Worm (Caenorhabditis elegans) whole organism, L1 larva: Measurements from ENCODE around the gene ZK643.5.

Source experiments
- C04F5.9 ChIP-seq: sonication (generic microtip); optimal IDR thresholded peaks from 2 replicates; lab custom pipeline; 2016; ENCODE audit warnings: missing genetic modification characterization, missing compliant biosample characterization
- F16B12.6 ChIP-seq: fragments of 150-350 bp; optimal IDR thresholded peaks from 2 replicates; lab custom pipeline; 2014; ENCODE audit warnings: missing biosample characterization, missing genetic modification characterization
- alr-1 ChIP-seq: fragments of 200-800 bp; sonication (Bioruptor generic); optimal IDR thresholded peaks from 2 replicates; lab custom pipeline; 2018; ENCODE audit warnings: borderline replicate concordance, mild to moderate bottlenecking, missing genetic modification characterization, missing compliant biosample characterization
- blmp-1 ChIP-seq: fragments of 150-350 bp; optimal IDR thresholded peaks from 2 replicates; lab custom pipeline; 2014; ENCODE audit warnings: missing biosample characterization, missing genetic modification characterization
- ceh-82 ChIP-seq, 3 experiments: fragments of 150-350 bp in 1 of 3; sonication (generic microtip) in 2 of 3; optimal IDR thresholded peaks; 2 replicates each; lab custom pipeline; 2014 to 2017; ENCODE audit warnings: missing biosample characterization in 3 of 3, missing genetic modification characterization in 3 of 3
- dsc-1 ChIP-seq: sonication (generic microtip); optimal IDR thresholded peaks from 2 replicates; lab custom pipeline; 2016; ENCODE audit warnings: mild to moderate bottlenecking, missing genetic modification characterization, missing compliant biosample characterization
- egl-13 ChIP-seq: sonication (generic microtip); optimal IDR thresholded peaks from 2 replicates; lab custom pipeline; 2016; ENCODE audit warnings: missing genotype, missing genetic modification reagents, missing genetic modification characterization, missing compliant biosample characterization
- egl-27 ChIP-seq, 2 experiments: fragments of 150-350 bp in 1 of 2; sonication (generic microtip); optimal IDR thresholded peaks; 3 replicates each; lab custom pipeline; 2017 to 2018; ENCODE audit warnings: missing biosample characterization in 2 of 2, missing genetic modification characterization in 2 of 2, missing genetic modification reagents in 2 of 2
- elt-2 ChIP-seq: sonication (generic microtip); optimal IDR thresholded peaks from 2 replicates; lab custom pipeline; 2016; ENCODE audit warnings: missing genetic modification characterization, mild to moderate bottlenecking, inconsistent platforms, missing compliant biosample characterization, missing genetic modification reagents
- elt-3 ChIP-seq, 6 experiments: fragments of 150-350 bp in 1 of 6; sonication (generic microtip); optimal IDR thresholded peaks; 2 replicates each; lab custom pipeline; 2017 to 2018; ENCODE audit warnings: missing biosample characterization in 6 of 6, missing genetic modification characterization in 6 of 6, inconsistent platforms in 1 of 6
- fkh-10 ChIP-seq: sonication (generic microtip); optimal IDR thresholded peaks from 2 replicates; lab custom pipeline; 2017; ENCODE audit warnings: missing biosample characterization, missing genetic modification reagents, missing genetic modification characterization
- grh-1 ChIP-seq: fragments of 200-800 bp; sonication (Bioruptor generic); IDR thresholded peaks from 2 replicates; pipeline ENCODE4 v1.3.6; 2022; ENCODE audit warnings: missing genetic modification reagents, missing genetic modification characterization, missing compliant biosample characterization
- hlh-17 ChIP-seq: fragments of 200-800 bp; sonication (Bioruptor generic); optimal IDR thresholded peaks from 2 replicates; lab custom pipeline; 2018; ENCODE audit warnings: missing genetic modification characterization, mild to moderate bottlenecking, missing compliant biosample characterization, moderate library complexity, borderline replicate concordance
- hpl-2 ChIP-seq: fragments of 150-350 bp; optimal IDR thresholded peaks from 2 replicates; lab custom pipeline; 2014; ENCODE audit warnings: missing biosample characterization, missing genetic modification reagents, missing genetic modification characterization
- jun-1 ChIP-seq: fragments of 150-350 bp; optimal IDR thresholded peaks from 2 replicates; lab custom pipeline; 2014; ENCODE audit warnings: missing biosample characterization, missing genetic modification reagents, missing genetic modification characterization
- lin-13 ChIP-seq: fragments of 150-350 bp; optimal IDR thresholded peaks from 2 replicates; lab custom pipeline; 2014; ENCODE audit warnings: missing biosample characterization, missing genetic modification reagents, missing genetic modification characterization
- lin-15B ChIP-seq: fragments of 150-350 bp; sonication (generic microtip); optimal IDR thresholded peaks from 3 replicates; lab custom pipeline; 2014; ENCODE audit warnings: missing biosample characterization, missing genetic modification characterization
- lin-35 ChIP-seq, 2 experiments: fragments of 150-350 bp; optimal IDR thresholded peaks; 2 replicates each; lab custom pipeline; 2014; ENCODE audit warnings: missing biosample characterization in 2 of 2, missing genetic modification characterization in 2 of 2, missing genetic modification reagents in 2 of 2
- lin-39 ChIP-seq: fragments of 150-350 bp; optimal IDR thresholded peaks from 2 replicates; lab custom pipeline; 2014; ENCODE audit warnings: missing biosample characterization, missing genetic modification reagents, missing genetic modification characterization
- lir-3 ChIP-seq: sonication (generic microtip); optimal IDR thresholded peaks from 2 replicates; lab custom pipeline; 2016; ENCODE audit warnings: mild to moderate bottlenecking, missing genetic modification characterization, moderate library complexity, missing compliant biosample characterization; ENCODE audit not compliant: poor library complexity
- lsy-2 ChIP-seq, 2 experiments: fragments of 150-350 bp; optimal IDR thresholded peaks; 2 replicates each; lab custom pipeline; 2014; ENCODE audit warnings: missing biosample characterization in 2 of 2, missing genetic modification characterization in 2 of 2
- mdl-1 ChIP-seq, 2 experiments: fragments of 150-350 bp; optimal IDR thresholded peaks; 2 replicates each; lab custom pipeline; 2014 to 2017; ENCODE audit warnings: missing biosample characterization in 2 of 2, missing genetic modification characterization in 2 of 2, inconsistent platforms in 1 of 2
- nhr-12 ChIP-seq: sonication (generic microtip); optimal IDR thresholded peaks from 2 replicates; lab custom pipeline; 2017; ENCODE audit warnings: missing biosample characterization, missing genetic modification characterization
- nhr-20 ChIP-seq: sonication (generic microtip); optimal IDR thresholded peaks from 2 replicates; lab custom pipeline; 2016; ENCODE audit warnings: mild to moderate bottlenecking, missing genetic modification characterization, missing compliant biosample characterization
- nhr-47 ChIP-seq: sonication (generic microtip); optimal IDR thresholded peaks from 2 replicates; lab custom pipeline; 2016; ENCODE audit warnings: mild to moderate bottlenecking, missing genetic modification characterization, moderate library complexity, missing compliant biosample characterization
- nhr-76 ChIP-seq: sonication (generic microtip); optimal IDR thresholded peaks from 2 replicates; lab custom pipeline; 2017; ENCODE audit warnings: missing biosample characterization, missing genetic modification characterization
- nhr-90 ChIP-seq: sonication (generic microtip); optimal IDR thresholded peaks from 2 replicates; lab custom pipeline; 2016; ENCODE audit warnings: mild to moderate bottlenecking, missing genetic modification characterization, missing compliant biosample characterization; ENCODE audit not compliant: poor library complexity
- rnt-1 ChIP-seq: sonication (generic microtip); optimal IDR thresholded peaks from 2 replicates; lab custom pipeline; 2016; ENCODE audit warnings: mild to moderate bottlenecking, missing genetic modification characterization, moderate library complexity, missing compliant biosample characterization
- skn-1 ChIP-seq: fragments of 150-350 bp; optimal IDR thresholded peaks from 2 replicates; lab custom pipeline; 2014; ENCODE audit warnings: missing biosample characterization, missing genetic modification characterization
- snpc-4 ChIP-seq: fragments of 150-350 bp; optimal IDR thresholded peaks from 2 replicates; lab custom pipeline; 2014; ENCODE audit warnings: missing biosample characterization, missing genetic modification characterization
- snu-23 ChIP-seq: sonication (generic microtip); optimal IDR thresholded peaks from 2 replicates; lab custom pipeline; 2016; ENCODE audit warnings: missing genetic modification characterization, missing compliant biosample characterization
- sox-4 ChIP-seq: sonication (generic microtip); optimal IDR thresholded peaks from 2 replicates; lab custom pipeline; 2016; ENCODE audit warnings: missing genetic modification characterization, missing compliant biosample characterization
- swsn-7 ChIP-seq: sonication (generic microtip); optimal IDR thresholded peaks from 2 replicates; lab custom pipeline; 2016; ENCODE audit warnings: missing genetic modification characterization, missing compliant biosample characterization
- tlp-1 ChIP-seq: fragments of 150-350 bp; optimal IDR thresholded peaks from 2 replicates; lab custom pipeline; 2014; ENCODE audit warnings: missing biosample characterization, missing genetic modification characterization
- unc-30 ChIP-seq: sonication (generic microtip); optimal IDR thresholded peaks from 2 replicates; lab custom pipeline; 2017; ENCODE audit warnings: missing biosample characterization, missing genetic modification characterization
- xbp-1 ChIP-seq: sonication (generic microtip); optimal IDR thresholded peaks from 2 replicates; lab custom pipeline; 2016; ENCODE audit warnings: missing genetic modification characterization, missing compliant biosample characterization
- ztf-11 ChIP-seq, 2 experiments: sonication (generic microtip); optimal IDR thresholded peaks; 2 replicates each; lab custom pipeline; 2016 to 2017; ENCODE audit warnings: missing genetic modification characterization in 2 of 2, missing biosample characterization in 1 of 2, missing compliant biosample characterization in 1 of 2
- ztf-4 ChIP-seq: fragments of 150-350 bp; optimal IDR thresholded peaks from 2 replicates; lab custom pipeline; 2014; ENCODE audit warnings: missing biosample characterization, missing genetic modification characterization

The ZK643.5 gene

DNA sequence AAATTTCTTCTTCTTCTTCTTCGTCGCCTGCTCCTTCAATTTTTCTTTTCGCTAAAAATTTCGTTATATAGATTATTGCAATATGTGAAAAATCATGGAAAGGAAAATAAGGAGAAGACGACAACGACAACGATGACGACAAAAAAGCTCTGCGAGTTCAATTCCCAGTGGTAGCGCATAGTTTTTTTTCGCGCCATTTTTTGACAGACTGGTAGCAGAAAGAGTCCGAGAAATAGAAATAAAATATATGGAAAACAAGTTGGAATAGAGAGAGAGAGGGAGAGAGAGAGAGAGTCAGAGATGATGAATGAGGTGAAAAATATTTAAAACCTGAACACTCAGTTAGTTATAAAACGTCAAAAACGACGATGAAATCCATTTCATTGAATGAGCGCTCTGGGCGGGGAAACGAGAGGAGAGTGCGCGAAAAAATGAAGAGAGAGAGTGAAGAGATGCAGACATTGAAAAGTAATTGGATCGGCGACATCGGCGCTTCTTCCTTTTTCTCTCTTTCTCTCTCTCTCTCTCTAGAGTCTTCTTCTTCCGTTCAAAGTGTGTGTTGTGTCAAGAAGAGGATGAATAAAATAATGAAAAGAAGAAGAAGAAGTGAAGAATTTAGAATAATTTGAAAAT lies 26.0 kb upstream of the ZK643.5 start, which contains the start of gene pde-2 (continued):
- TF ChIP-seq swsn-7 (tag; lab: Kevin White, UChicago): peak; percentile 51
- TF ChIP-seq sox-4 (tag; lab: Kevin White, UChicago): no peak
- no peak for TF ChIP-seq elt-2 (tag; lab: Kevin White, UChicago)
- TF ChIP-seq hlh-17 (GFP tag; lab: Kevin White, UChicago): no peak
- no peak for TF ChIP-seq F16B12.6 (tag; lab: Kevin White, UChicago)
- TF ChIP-seq elt-3 (tag; optimal IDR thresholded peaks at IDR 0.05; lab: Kevin White, UChicago): no peak
- peak; percentile 14 for TF ChIP-seq rnt-1
- peak; percentile 28 for TF ChIP-seq nhr-20 (tag; lab: Kevin White, UChicago)
- no peak for TF ChIP-seq jun-1 (tag; lab: Kevin White, UChicago)
- TF ChIP-seq alr-1 (tag; lab: Kevin White, UChicago): no peak
- no peak for TF ChIP-seq hpl-2
- TF ChIP-seq nhr-90 (tag; lab: Kevin White, UChicago): no peak
- peak in 1 of 2 experiments; percentile 32 for TF ChIP-seq mdl-1 (tag; optimal IDR thresholded peaks at IDR 0.05; lab: Kevin White, UChicago)
- TF ChIP-seq snu-23: peak; percentile 60
- peak in 2 of 3 experiments; percentile 34 to 37 for TF ChIP-seq ceh-82 (tag; optimal IDR thresholded peaks at IDR 0.05; lab: Kevin White, UChicago)
- TF ChIP-seq C04F5.9: no peak
- no peak for TF ChIP-seq tlp-1 (tag; lab: Kevin White, UChicago)
- TF ChIP-seq lin-15B (tag; lab: Kevin White, UChicago): no peak
- TF ChIP-seq egl-27 (tag; optimal IDR thresholded peaks at IDR 0.05; lab: Kevin White, UChicago): no peak
- peak; percentile 26 for TF ChIP-seq dsc-1
- peak; percentile 47 for TF ChIP-seq skn-1 (tag; lab: Kevin White, UChicago)
- TF ChIP-seq grh-1 (GFP tag; lab: Robert Waterston, UW): no peak
- TF ChIP-seq snpc-4 (tag; lab: Kevin White, UChicago): no peak
- TF ChIP-seq fkh-10: peak; percentile 63
- TF ChIP-seq nhr-76: no peak
- no peak for TF ChIP-seq egl-13
- peak; percentile 33 for TF ChIP-seq ztf-4 (tag; lab: Kevin White, UChicago)
- TF ChIP-seq xbp-1 (tag; lab: Kevin White, UChicago): peak; percentile 28
- TF ChIP-seq lin-35 (GFP tag; optimal IDR thresholded peaks at IDR 0.05; lab: Kevin White, UChicago): peak; percentile 8 to 45
- TF ChIP-seq nhr-12 (tag; lab: Kevin White, UChicago): no peak
- TF ChIP-seq unc-30: no peak
- no peak for TF ChIP-seq ztf-11 (tag; optimal IDR thresholded peaks at IDR 0.05; lab: Kevin White, UChicago)
- TF ChIP-seq, all 84 proteins: peak for 27

ce11 chrIII:8980892-8981291 lies 24.9 kb upstream of the ZK643.5 start:
- no peak for TF ChIP-seq snu-23
- no peak for TF ChIP-seq lsy-2 (tag; optimal IDR thresholded peaks at IDR 0.05; lab: Kevin White, UChicago)
- TF ChIP-seq nhr-47 (tag; lab: Kevin White, UChicago): no peak
- TF ChIP-seq dsc-1: no peak
- no peak for TF ChIP-seq lin-39 (tag; lab: Kevin White, UChicago)
- TF ChIP-seq hpl-2: no peak
- no peak for TF ChIP-seq blmp-1 (tag; lab: Kevin White, UChicago)
- no peak for TF ChIP-seq F16B12.6 (tag; lab: Kevin White, UChicago)
- TF ChIP-seq lir-3: no peak
- TF ChIP-seq elt-3 (tag; optimal IDR thresholded peaks at IDR 0.05; lab: Kevin White, UChicago): no peak
- TF ChIP-seq lin-13 (GFP tag; lab: Kevin White, UChicago): no peak
